Fruit fly (Drosophila melanogaster): ENCODE data around the gene CG13614.
A peak's percentile ranks its signal among the peaks of the same experiment; 100 is the strongest.

Gene CG13614

dm6 chr3R:24362838-24363237, 6.5 kb upstream of the CG13614 start, which contains the start of gene CG33340:
Gene CG33340 (plus strand): TSS chr3R:24363138.
- no peak for TF ChIP-seq Ets21C (GFP tag; optimal IDR thresholded peaks at IDR 0.05)
- no peak for TF ChIP-seq Met (GFP tag; optimal IDR thresholded peaks at IDR 0.05)

DNA sequence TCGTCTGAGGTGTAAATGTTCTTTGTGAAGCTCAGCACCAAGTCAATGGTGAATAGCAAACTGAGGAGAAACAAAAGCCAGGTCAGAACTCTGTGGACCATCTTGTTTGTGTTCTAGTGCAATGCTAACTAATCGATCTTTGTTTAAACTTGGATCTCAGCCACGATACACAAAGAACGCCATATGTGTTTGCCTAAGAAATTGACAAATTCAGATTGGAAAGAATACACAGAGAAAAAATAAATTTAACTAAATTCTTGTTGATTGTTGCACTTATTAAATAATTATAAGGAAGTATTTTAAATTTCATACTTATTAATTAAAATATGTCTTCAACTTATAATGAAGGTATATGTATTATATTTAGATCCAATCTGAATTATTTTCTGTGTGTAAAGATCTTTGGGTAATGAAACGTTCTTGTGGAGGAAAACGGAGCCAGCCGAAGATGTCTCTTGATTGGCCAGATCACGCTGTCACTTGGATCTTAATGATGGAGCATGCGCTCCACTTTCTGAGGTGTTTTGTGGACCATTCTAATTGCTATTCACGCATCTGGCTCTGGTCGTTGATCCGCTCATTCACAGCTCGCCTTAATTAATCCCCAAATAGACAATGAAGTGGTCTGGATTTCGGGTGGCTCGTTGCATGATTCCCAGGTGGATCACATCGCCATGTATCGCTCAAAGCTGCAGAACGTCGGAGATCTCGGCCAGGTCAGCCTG, 4.3 kb upstream of the CG13614 start, which contains the start of the genes CG17784 and CG13613:
Gene CG17784 (minus strand): TSS at position 101 of the 725 bp plus-strand sequence.
Gene CG13613 (plus strand): TSS at position 675 of the 725 bp plus-strand sequence.
- no peak for TF ChIP-seq CG11294 (GFP tag; IDR thresholded peaks at IDR 0.05)

- TF ChIP-seq Gug (GFP tag; IDR thresholded peaks at IDR 0.05) (no peak), CG6163 (GFP tag; IDR thresholded peaks at IDR 0.05) (no peak), CG8319 (GFP tag; optimal IDR thresholded peaks at IDR 0.05) (no peak), Ets96B (tag; optimal IDR thresholded peaks at IDR 0.05) (no peak), Lpt (GFP tag; optimal IDR thresholded peaks at IDR 0.05) (no peak), CG10631 (GFP tag; optimal IDR thresholded peaks at IDR 0.05) (no peak), CG9139 (GFP tag; optimal IDR thresholded peaks at IDR 0.05) (no peak), Sox102F (GFP tag; optimal IDR thresholded peaks at IDR 0.05) (no peak), eg (GFP tag; IDR thresholded peaks at IDR 0.05) (no peak), Hr39 (GFP tag; optimal IDR thresholded peaks at IDR 0.05) (no peak), CG7368 (GFP tag; optimal IDR thresholded peaks at IDR 0.05) (no peak), CG1621 (tag; optimal IDR thresholded peaks at IDR 0.05) (no peak), esn (GFP tag; optimal IDR thresholded peaks at IDR 0.05) (no peak), CG6808 (GFP tag; optimal IDR thresholded peaks at IDR 0.05) (no peak), svp (GFP tag) (no peak), fkh (GFP tag; optimal IDR thresholded peaks at IDR 0.05) (no peak), cyc (GFP tag; optimal IDR thresholded peaks at IDR 0.05) (no peak)
Observed at dm6 chr3R:24367120-24367519, 2.2 kb upstream of the CG13614 start, which contains the start of gene CG42811. Gene CG42811 (minus strand): TSS chr3R:24367220.

dm6 chr3R:24368064-24368463, 1.3 kb upstream of the CG13614 start, which contains the start of the genes CG42812 and CG33341:
Gene CG42812 (minus strand): TSS chr3R:24368164.
Gene CG33341 (plus strand): TSS chr3R:24368358.
- TF ChIP-seq acj6 (GFP tag; optimal IDR thresholded peaks at IDR 0.05) (no peak), svp (GFP tag) (peak; percentile 20)

dm6 chr3R:24372662-24373061, 3.3 kb downstream of the CG13614 start, which contains the start of gene CG17782:
Gene CG17782 (minus strand): TSS chr3R:24372762.
- TF ChIP-seq Sox102F (GFP tag; optimal IDR thresholded peaks at IDR 0.05) (no peak), Lpt (GFP tag; optimal IDR thresholded peaks at IDR 0.05) (no peak), Gug (GFP tag; IDR thresholded peaks at IDR 0.05) (no peak), CG4318 (GFP tag; optimal IDR thresholded peaks at IDR 0.05) (no peak), CG8119 (GFP tag; IDR thresholded peaks at IDR 0.05) (no peak), CG3919 (GFP tag; optimal IDR thresholded peaks at IDR 0.05) (no peak), CG6276 (GFP tag; optimal IDR thresholded peaks at IDR 0.05) (no peak), CG32006 (GFP tag; optimal IDR thresholded peaks at IDR 0.05) (no peak), lz (GFP tag; optimal IDR thresholded peaks at IDR 0.05) (no peak)

DNA sequence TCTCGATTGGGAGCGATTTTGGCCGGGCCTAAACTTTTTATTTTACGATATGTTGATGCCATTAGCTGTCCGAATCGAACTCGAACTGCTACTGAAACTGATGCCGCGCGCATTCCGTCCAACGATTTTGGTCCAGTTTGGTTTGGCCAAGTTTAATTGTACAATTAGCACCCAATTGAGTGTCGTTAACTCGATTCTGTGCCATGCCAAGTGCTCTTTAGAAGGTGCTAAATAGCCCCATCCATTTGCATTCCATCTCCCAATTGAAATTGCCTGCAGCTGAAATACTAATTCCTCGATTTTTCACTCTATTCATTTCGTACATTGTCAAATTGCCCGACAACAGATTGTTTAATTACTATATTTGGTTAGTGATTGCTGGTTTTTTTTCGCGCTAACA, 6.2 kb downstream of the CG13614 start, which contains the start of gene CG17781:
Gene CG17781 (minus strand): TSS at position 101 of the 400 bp plus-strand sequence.
- TF ChIP-seq CG11762 (GFP tag; optimal IDR thresholded peaks at IDR 0.05; ENCODE audit: insufficient read depth) (no peak), fd59A (GFP tag; optimal IDR thresholded peaks at IDR 0.05) (no peak), lz (GFP tag; optimal IDR thresholded peaks at IDR 0.05) (no peak), pdm3 (GFP tag; optimal IDR thresholded peaks at IDR 0.05) (no peak), CG6854 (GFP tag; optimal IDR thresholded peaks at IDR 0.05) (no peak), CG3919 (GFP tag; optimal IDR thresholded peaks at IDR 0.05) (no peak), CG11294 (GFP tag; IDR thresholded peaks at IDR 0.05) (no peak), CG1621 (tag; optimal IDR thresholded peaks at IDR 0.05) (no peak)

Measured in whole organism, prepupa.